Worm (Caenorhabditis elegans) whole organism, young adult: ENCODE measurements around the gene unc-76.

Source experiments
- F23B12.7 ChIP-seq: sonication (generic microtip); optimal IDR thresholded peaks from 2 replicates; lab custom pipeline; 2017; ENCODE audit warnings: missing genetic modification characterization, mild to moderate bottlenecking, missing compliant biosample characterization, antibody characterized with exemption, moderate library complexity; ENCODE audit not compliant: insufficient read depth
- F39B2.1 ChIP-seq: fragments of 200-800 bp; sonication (Bioruptor generic); IDR thresholded peaks from 2 replicates; pipeline ENCODE4 v1.3.6; 2022; ENCODE audit warnings: missing genetic modification reagents, missing genetic modification characterization, missing compliant biosample characterization
- F52B5.7 ChIP-seq: sonication (generic microtip); optimal IDR thresholded peaks from 2 replicates; lab custom pipeline; 2016; ENCODE audit warnings: mild to moderate bottlenecking, missing genetic modification characterization, missing compliant biosample characterization
- F57A8.1 ChIP-seq: fragments of 200-800 bp; sonication (Bioruptor generic); optimal IDR thresholded peaks from 2 replicates; lab custom pipeline; 2018; ENCODE audit warnings: mild to moderate bottlenecking, missing genetic modification characterization, moderate library complexity, missing compliant biosample characterization
- F57C9.4 ChIP-seq: sonication (generic microtip); optimal IDR thresholded peaks from 2 replicates; lab custom pipeline; 2017; ENCODE audit warnings: mild to moderate bottlenecking, missing genetic modification characterization, missing compliant biosample characterization
- K11D2.4 ChIP-seq: fragments of 200-800 bp; sonication (Bioruptor generic); IDR thresholded peaks from 2 replicates; pipeline ENCODE4 v1.3.6; 2022; ENCODE audit warnings: missing genetic modification reagents, missing genetic modification characterization, missing compliant biosample characterization
- K12H6.12 ChIP-seq: fragments of 200-800 bp; sonication (Bioruptor generic); optimal IDR thresholded peaks from 2 replicates; lab custom pipeline; 2018; ENCODE audit warnings: mild to moderate bottlenecking, missing genetic modification characterization, missing compliant biosample characterization
- T26A5.8 ChIP-seq: sonication (generic microtip); optimal IDR thresholded peaks from 2 replicates; lab custom pipeline; 2016; ENCODE audit warnings: missing genetic modification characterization, missing compliant biosample characterization
- Y53G8AR.9 ChIP-seq: fragments of 200-800 bp; sonication (Bioruptor generic); conservative IDR thresholded peaks from 2 replicates; pipeline ENCODE4 v1.3.6; 2022; ENCODE audit warnings: missing genetic modification reagents, missing genetic modification characterization, missing compliant biosample characterization
- Y79H2A.3 ChIP-seq: fragments of 200-800 bp; sonication (Bioruptor generic); conservative IDR thresholded peaks from 2 replicates; pipeline ENCODE4 v1.3.6; 2022; ENCODE audit warnings: missing genetic modification reagents, missing genetic modification characterization, missing compliant biosample characterization
- aptf-2 ChIP-seq: fragments of 200-800 bp; sonication (Bioruptor generic); conservative IDR thresholded peaks from 2 replicates; pipeline ENCODE4 v1.3.6; 2022; ENCODE audit warnings: missing genetic modification reagents, missing genetic modification characterization, missing compliant biosample characterization
- atf-7 ChIP-seq: sonication (generic microtip); optimal IDR thresholded peaks from 2 replicates; lab custom pipeline; 2017; ENCODE audit warnings: mild to moderate bottlenecking, missing genetic modification characterization, missing compliant biosample characterization
- bed-1 ChIP-seq: fragments of 200-800 bp; sonication (Bioruptor generic); IDR thresholded peaks from 2 replicates; pipeline ENCODE4 v1.3.6; 2022; ENCODE audit warnings: missing genetic modification reagents, missing genetic modification characterization, missing compliant biosample characterization
- bed-2 ChIP-seq: fragments of 200-800 bp; sonication (Bioruptor generic); IDR thresholded peaks from 2 replicates; pipeline ENCODE4 v1.3.6; 2022; ENCODE audit warnings: missing genetic modification reagents, missing genetic modification characterization, missing compliant biosample characterization
- ccch-3 ChIP-seq: fragments of 200-800 bp; sonication (Bioruptor generic); optimal IDR thresholded peaks from 2 replicates; lab custom pipeline; 2018; ENCODE audit warnings: mild to moderate bottlenecking, missing genetic modification characterization, missing compliant biosample characterization
- cebp-2 ChIP-seq: fragments of 200-800 bp; sonication (Bioruptor generic); IDR thresholded peaks from 2 replicates; pipeline ENCODE4 v1.3.6; 2022; ENCODE audit warnings: missing genetic modification characterization, missing compliant biosample characterization
- ceh-100 ChIP-seq: fragments of 200-800 bp; sonication (Bioruptor generic); IDR thresholded peaks from 2 replicates; pipeline ENCODE4 v1.3.6; 2022; ENCODE audit warnings: missing genetic modification reagents, missing genetic modification characterization, missing compliant biosample characterization
- ceh-27 ChIP-seq: fragments of 200-800 bp; sonication (Bioruptor generic); optimal IDR thresholded peaks from 2 replicates; lab custom pipeline; 2018; ENCODE audit warnings: mild to moderate bottlenecking, missing genetic modification characterization, moderate library complexity, missing compliant biosample characterization
- ceh-40 ChIP-seq: fragments of 200-800 bp; sonication (Bioruptor generic); IDR thresholded peaks from 2 replicates; pipeline ENCODE4 v1.3.6; 2022; ENCODE audit warnings: missing genetic modification characterization, missing compliant biosample characterization
- ceh-79 ChIP-seq: sonication (generic microtip); optimal IDR thresholded peaks from 2 replicates; lab custom pipeline; 2017; ENCODE audit warnings: mild to moderate bottlenecking, missing genetic modification characterization, missing compliant biosample characterization
- ceh-91 ChIP-seq: fragments of 200-800 bp; sonication (Bioruptor generic); IDR thresholded peaks from 2 replicates; pipeline ENCODE4 v1.3.6; 2022; ENCODE audit warnings: missing genetic modification reagents, missing genetic modification characterization, missing compliant biosample characterization
- egl-18 ChIP-seq: fragments of 200-800 bp; sonication (Bioruptor generic); IDR thresholded peaks from 2 replicates; pipeline ENCODE4 v1.3.6; 2022; ENCODE audit warnings: missing genetic modification reagents, missing genetic modification characterization, missing compliant biosample characterization
- egl-44 ChIP-seq: fragments of 200-800 bp; sonication (Bioruptor generic); IDR thresholded peaks from 2 replicates; pipeline ENCODE4 v1.3.6; 2022; ENCODE audit warnings: missing genetic modification reagents, missing genetic modification characterization, missing compliant biosample characterization
- ekl-4 ChIP-seq: fragments of 200-800 bp; sonication (Bioruptor generic); IDR thresholded peaks from 2 replicates; pipeline ENCODE4 v1.3.6; 2022; ENCODE audit warnings: missing genetic modification reagents, missing genetic modification characterization, missing compliant biosample characterization
- ets-4 ChIP-seq: fragments of 200-800 bp; sonication (Bioruptor generic); optimal IDR thresholded peaks from 2 replicates; lab custom pipeline; 2018; ENCODE audit warnings: mild to moderate bottlenecking, missing genetic modification characterization, missing compliant biosample characterization
- fkh-3 ChIP-seq: sonication (generic microtip); optimal IDR thresholded peaks from 2 replicates; lab custom pipeline; 2016; ENCODE audit warnings: mild to moderate bottlenecking, missing genetic modification characterization, missing compliant biosample characterization
- gei-17 ChIP-seq: fragments of 200-800 bp; sonication (Bioruptor generic); optimal IDR thresholded peaks from 2 replicates; lab custom pipeline; 2018; ENCODE audit warnings: mild to moderate bottlenecking, missing genetic modification characterization, missing compliant biosample characterization
- hmg-20 ChIP-seq: fragments of 200-800 bp; sonication (Bioruptor generic); IDR thresholded peaks from 2 replicates; pipeline ENCODE4 v1.3.6; 2022; ENCODE audit warnings: missing genetic modification reagents, missing genetic modification characterization, missing compliant biosample characterization
- lag-1 ChIP-seq: fragments of 200-800 bp; sonication (Bioruptor generic); IDR thresholded peaks from 2 replicates; pipeline ENCODE4 v1.3.6; 2022; ENCODE audit warnings: missing genetic modification reagents, missing genetic modification characterization, missing compliant biosample characterization
- let-607 ChIP-seq, 2 experiments: fragments of 200-800 bp in 1 of 2; sonication (Bioruptor generic) in 1 of 2; sonication (generic microtip) in 1 of 2; optimal IDR thresholded peaks; 2 replicates each; lab custom pipeline; 2016 to 2018; ENCODE audit warnings: mild to moderate bottlenecking in 2 of 2, missing compliant biosample characterization in 2 of 2, missing genetic modification characterization in 2 of 2, moderate library complexity in 2 of 2, missing genotype in 1 of 2
- lin-54 ChIP-seq: fragments of 200-800 bp; sonication (Bioruptor generic); optimal IDR thresholded peaks from 2 replicates; lab custom pipeline; 2018; ENCODE audit warnings: mild to moderate bottlenecking, missing genetic modification characterization, missing compliant biosample characterization
- lir-1 ChIP-seq: fragments of 200-800 bp; sonication (Bioruptor generic); conservative IDR thresholded peaks from 2 replicates; pipeline ENCODE4 v1.3.6; 2022; ENCODE audit warnings: missing genetic modification reagents, missing genetic modification characterization, missing compliant biosample characterization
- mxl-1 ChIP-seq: sonication (generic microtip); optimal IDR thresholded peaks from 2 replicates; lab custom pipeline; 2016; ENCODE audit warnings: missing genetic modification characterization, missing compliant biosample characterization
- nfya-1 ChIP-seq: sonication (generic microtip); optimal IDR thresholded peaks from 2 replicates; lab custom pipeline; 2017; ENCODE audit warnings: antibody characterized with exemption, missing compliant biosample characterization, missing genetic modification characterization, borderline replicate concordance; ENCODE audit not compliant: insufficient read depth
- nhr-80 ChIP-seq: sonication (generic microtip); optimal IDR thresholded peaks from 2 replicates; lab custom pipeline; 2016; ENCODE audit warnings: missing genetic modification characterization, missing compliant biosample characterization
- pha-4 ChIP-seq: fragments of 150-350 bp; sonication (generic microtip); optimal IDR thresholded peaks from 2 replicates; lab custom pipeline; 2014; ENCODE audit warnings: missing biosample characterization, missing genetic modification reagents, missing genetic modification characterization
- repo-1 ChIP-seq: sonication (generic microtip); optimal IDR thresholded peaks from 2 replicates; lab custom pipeline; 2017; ENCODE audit warnings: mild to moderate bottlenecking, missing genetic modification characterization, missing compliant biosample characterization
- rpc-1 ChIP-seq, 2 experiments: fragments of 150-350 bp in 1 of 2; sonication (generic microtip) in 1 of 2; optimal IDR thresholded peaks; 2 replicates each; lab custom pipeline; 2014 to 2018; ENCODE audit warnings: missing biosample characterization in 1 of 2, missing genetic modification characterization in 1 of 2, missing genetic modification reagents in 1 of 2, missing genotype in 1 of 2
- sdz-38 ChIP-seq: sonication (generic microtip); optimal IDR thresholded peaks from 2 replicates; lab custom pipeline; 2016; ENCODE audit warnings: missing genotype, missing genetic modification characterization, missing compliant biosample characterization
- snpc-3.4 ChIP-seq: sonication (generic microtip); optimal IDR thresholded peaks from 2 replicates; lab custom pipeline; 2017; ENCODE audit warnings: missing genetic modification characterization, mild to moderate bottlenecking, missing compliant biosample characterization, antibody characterized with exemption, moderate library complexity, missing genotype, missing genetic modification reagents
- snpc-4 ChIP-seq, 5 experiments: fragments of 150-350 bp in 1 of 5; sonication (generic microtip) in 4 of 5; optimal IDR thresholded peaks; 2 replicates each; lab custom pipeline; 2014 to 2018; ENCODE audit warnings: missing genetic modification characterization in 5 of 5, missing biosample characterization in 3 of 5, antibody characterized with exemption in 2 of 5, mild to moderate bottlenecking in 2 of 5, missing compliant biosample characterization in 2 of 5, missing genotype in 2 of 5, moderate library complexity in 2 of 5, missing genetic modification reagents in 1 of 5
- tbp1 ChIP-seq: fragments of 200-800 bp; sonication (Bioruptor generic); optimal IDR thresholded peaks from 2 replicates; lab custom pipeline; 2018; ENCODE audit warnings: mild to moderate bottlenecking, missing genetic modification characterization, missing compliant biosample characterization
- unc-130 ChIP-seq: sonication (generic microtip); optimal IDR thresholded peaks from 2 replicates; lab custom pipeline; 2016; ENCODE audit warnings: missing genetic modification reagents, missing genetic modification characterization, missing compliant biosample characterization
- ztf-26 ChIP-seq: sonication (generic microtip); optimal IDR thresholded peaks from 2 replicates; lab custom pipeline; 2017; ENCODE audit warnings: missing genetic modification characterization, missing compliant biosample characterization
- ztf-28 ChIP-seq: fragments of 200-800 bp; sonication (Bioruptor generic); IDR thresholded peaks from 2 replicates; pipeline ENCODE4 v1.3.6; 2022; ENCODE audit warnings: missing genetic modification reagents, missing genetic modification characterization, missing compliant biosample characterization
- ztf-6 ChIP-seq: fragments of 200-800 bp; sonication (Bioruptor generic); IDR thresholded peaks from 2 replicates; pipeline ENCODE4 v1.3.6; 2022; ENCODE audit warnings: missing genetic modification reagents, missing genetic modification characterization, missing compliant biosample characterization

unc-76 gene

DNA sequence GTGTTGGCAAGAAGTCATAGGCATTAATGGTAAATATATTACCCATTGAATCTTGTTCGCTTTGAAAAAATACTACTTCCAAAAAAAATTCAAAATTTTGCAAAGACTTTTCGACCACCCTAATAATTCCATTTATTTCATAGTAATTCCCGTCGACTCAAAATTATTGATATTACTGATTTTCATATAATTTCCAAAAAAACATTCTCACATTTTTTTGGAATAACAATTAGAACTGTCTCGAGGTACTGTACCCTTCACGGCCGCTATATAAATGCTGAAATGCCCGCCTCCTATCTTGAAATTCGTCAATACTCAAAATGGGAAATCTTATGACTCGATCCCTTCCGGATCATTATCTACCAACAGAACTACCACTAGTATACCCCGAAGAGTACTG is 48.0 kb upstream of the unc-76 start, which contains the start of gene F14H8.4:
TSS of gene F14H8.4 (plus strand) at position 301 of the 400 bp plus-strand sequence.
- TF ChIP-seq ceh-79 (tag; lab: Kevin White, UChicago) (no peak), ztf-6 (no peak), F23B12.7 (no peak), tbp1 (GFP tag; lab: Kevin White, UChicago) (no peak)

DNA sequence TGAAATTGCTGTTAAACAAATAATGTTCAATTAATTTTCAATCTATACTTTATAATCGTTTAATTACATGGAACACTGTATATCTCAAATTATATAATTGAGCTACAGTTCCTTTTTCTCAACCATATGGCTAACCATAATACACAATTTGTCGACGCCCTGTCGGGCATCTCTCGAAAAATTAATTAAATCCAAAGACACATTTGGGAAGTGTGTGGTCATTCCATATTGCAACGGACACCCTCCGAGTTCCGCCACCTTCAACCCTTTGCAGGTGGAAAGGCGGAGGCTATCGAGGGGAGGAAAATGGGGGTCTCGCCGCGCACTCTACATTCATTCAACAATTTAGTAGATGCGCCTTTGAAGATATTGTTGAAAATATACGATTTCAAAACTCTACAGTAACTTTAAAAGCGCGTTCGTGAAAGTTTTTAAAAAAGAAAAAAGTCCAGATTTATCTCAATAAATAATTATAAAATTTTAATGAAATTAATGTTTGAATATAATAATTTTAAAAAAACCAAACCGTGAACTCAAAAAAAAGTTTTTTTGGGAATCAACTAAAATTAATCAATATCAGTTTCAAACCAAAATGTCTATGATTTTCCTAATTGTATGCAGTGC is 42.6 kb upstream of the unc-76 start, which contains the start of gene F14H8.8:
TSS of gene F14H8.8 (plus strand) at position 574 of the 624 bp plus-strand sequence.
- TF ChIP-seq F57C9.4 (tag; lab: Kevin White, UChicago) (no peak), lin-54 (GFP tag; lab: Kevin White, UChicago) (peak; percentile 47), ztf-28 (GFP tag; lab: Robert Waterston, UW) (no peak), ccch-3 (no peak), F57A8.1 (GFP tag; lab: Kevin White, UChicago) (no peak), T26A5.8 (tag; lab: Kevin White, UChicago) (no peak), ceh-91 (GFP tag; lab: Robert Waterston, UW) (peak; percentile 37; the same call in 1 of the 2 replicates), nhr-80 (tag; lab: Kevin White, UChicago) (no peak), unc-130 (GFP tag; lab: Kevin White, UChicago) (no peak), K11D2.4 (GFP tag; lab: Robert Waterston, UW) (no peak), egl-18 (no peak), gei-17 (GFP tag; lab: Kevin White, UChicago) (no peak), mxl-1 (tag; lab: Kevin White, UChicago) (no peak), hmg-20 (GFP tag; lab: Robert Waterston, UW) (no peak), snpc-3.4 (tag; lab: Kevin White, UChicago) (peak; percentile 96), bed-1 (GFP tag; lab: Robert Waterston, UW) (no peak), egl-44 (GFP tag; lab: Robert Waterston, UW) (no peak), cebp-2 (GFP tag; lab: Robert Waterston, UW) (no peak), snpc-4 (GFP tag; optimal IDR thresholded peaks at IDR 0.05; lab: Kevin White, UChicago) (peak; percentile 96), snpc-4 (tag; optimal IDR thresholded peaks at IDR 0.05; lab: Kevin White, UChicago) (peak; percentile 87 to 98 (median 96)), ekl-4 (GFP tag; lab: Robert Waterston, UW) (peak; percentile 77; the same call in 1 of the 2 replicates), ceh-40 (no peak), ztf-26 (no peak), atf-7 (no peak), Y79H2A.3 (no peak), bed-2 (GFP tag; lab: Robert Waterston, UW) (no peak), lag-1 (GFP tag; lab: Robert Waterston, UW) (no peak), nfya-1 (tag; lab: Kevin White, UChicago) (no peak), pha-4 (tag; lab: Kevin White, UChicago) (no peak), rpc-1 (optimal IDR thresholded peaks at IDR 0.05; lab: Kevin White, UChicago) (no peak), rpc-1 (tag; optimal IDR thresholded peaks at IDR 0.05; lab: Kevin White, UChicago) (peak; percentile 13), lir-1 (GFP tag; lab: Robert Waterston, UW) (no peak), sdz-38 (tag; lab: Kevin White, UChicago) (no peak), let-607 (tag; optimal IDR thresholded peaks at IDR 0.05; lab: Kevin White, UChicago) (no peak), F39B2.1 (no peak), ceh-27 (GFP tag; lab: Kevin White, UChicago) (no peak), ceh-100 (GFP tag; lab: Robert Waterston, UW) (peak; percentile 60), aptf-2 (GFP tag; lab: Robert Waterston, UW) (no peak), F52B5.7 (tag; lab: Kevin White, UChicago) (no peak), fkh-3 (tag; lab: Kevin White, UChicago) (no peak), ets-4 (GFP tag; lab: Kevin White, UChicago) (no peak), K12H6.12 (tag; lab: Kevin White, UChicago) (no peak), repo-1 (no peak), Y53G8AR.9 (GFP tag; lab: Robert Waterston, UW) (peak; percentile 59; the same call in 1 of the 2 replicates)
